Fruit fly (Drosophila melanogaster) whole organism, prepupa: ENCODE results near the gene CG3036.

Source experiments
- CG10631 ChIP-seq: fragments of 200-800 bp; sonication (Bioruptor generic); optimal IDR thresholded peaks from 2 replicates; lab custom pipeline; 2016; ENCODE audit warnings: missing biosample characterization, missing genetic modification characterization
- CG10669 ChIP-seq: fragments of 200-800 bp; sonication (Bioruptor generic); optimal IDR thresholded peaks from 3 replicates; lab custom pipeline; 2018; ENCODE audit warnings: missing biosample characterization, mild to moderate bottlenecking, missing genetic modification characterization, moderate library complexity
- CG11294 ChIP-seq: fragments of 200-800 bp; sonication (Bioruptor generic); IDR thresholded peaks from 2 replicates; pipeline ENCODE4 v1.3.6; 2022; ENCODE audit warnings: missing biosample characterization, missing genetic modification characterization
- CG11762 ChIP-seq: fragments of 200-800 bp; sonication (Bioruptor generic); optimal IDR thresholded peaks from 3 replicates; lab custom pipeline; 2016; ENCODE audit warnings: missing biosample characterization, missing genetic modification characterization; ENCODE audit not compliant: insufficient read depth
- CG11902 ChIP-seq: fragments of 200-800 bp; sonication (Bioruptor generic); optimal IDR thresholded peaks from 3 replicates; lab custom pipeline; 2016; ENCODE audit warnings: missing biosample characterization, missing genetic modification characterization
- CG15336 ChIP-seq: fragments of 200-800 bp; sonication (Bioruptor generic); IDR thresholded peaks from 2 replicates; pipeline ENCODE4 v1.3.6; 2022; ENCODE audit warnings: missing biosample characterization, missing genetic modification characterization
- CG1621 ChIP-seq: fragments of 200-800 bp; sonication (Bioruptor generic); optimal IDR thresholded peaks from 3 replicates; lab custom pipeline; 2018; ENCODE audit warnings: missing biosample characterization, mild to moderate bottlenecking, missing genetic modification characterization
- CG16779 ChIP-seq: fragments of 200-800 bp; sonication (Bioruptor generic); optimal IDR thresholded peaks from 3 replicates; lab custom pipeline; 2017; ENCODE audit warnings: missing biosample characterization, mild to moderate bottlenecking, missing genetic modification characterization
- CG3032 ChIP-seq: fragments of 200-800 bp; optimal IDR thresholded peaks from 2 replicates; lab custom pipeline; 2019; ENCODE audit warnings: missing biosample characterization, mild to moderate bottlenecking, missing genetic modification characterization, moderate library complexity
- CG31627 ChIP-seq: fragments of 200-800 bp; sonication (Bioruptor generic); optimal IDR thresholded peaks from 3 replicates; lab custom pipeline; 2016; ENCODE audit warnings: missing biosample characterization, missing genetic modification characterization
- CG32006 ChIP-seq: fragments of 200-800 bp; sonication (Bioruptor generic); optimal IDR thresholded peaks from 3 replicates; lab custom pipeline; 2017; ENCODE audit warnings: missing biosample characterization, mild to moderate bottlenecking, missing genetic modification characterization
- CG34406 ChIP-seq: fragments of 200-800 bp; sonication (Bioruptor generic); optimal IDR thresholded peaks from 3 replicates; lab custom pipeline; 2016; ENCODE audit warnings: missing biosample characterization, missing genetic modification characterization
- CG3919 ChIP-seq: fragments of 200-800 bp; sonication (Bioruptor generic); optimal IDR thresholded peaks from 3 replicates; lab custom pipeline; 2016; ENCODE audit warnings: missing biosample characterization, missing genetic modification characterization
- CG4318 ChIP-seq: fragments of 200-800 bp; sonication (Bioruptor generic); optimal IDR thresholded peaks from 3 replicates; lab custom pipeline; 2017; ENCODE audit warnings: missing biosample characterization, mild to moderate bottlenecking, missing genetic modification characterization
- CG6163 ChIP-seq: fragments of 200-800 bp; sonication (Bioruptor generic); IDR thresholded peaks from 3 replicates; pipeline ENCODE4 v1.3.6; 2022; ENCODE audit warnings: missing biosample characterization, missing genetic modification characterization
- CG6276 ChIP-seq: fragments of 200-800 bp; sonication (Bioruptor generic); optimal IDR thresholded peaks from 2 replicates; lab custom pipeline; 2017; ENCODE audit warnings: missing biosample characterization, mild to moderate bottlenecking, missing genetic modification characterization
- CG6808 ChIP-seq: fragments of 200-800 bp; sonication (Bioruptor generic); optimal IDR thresholded peaks from 3 replicates; lab custom pipeline; 2017; ENCODE audit warnings: missing biosample characterization, missing genetic modification characterization, mild to moderate bottlenecking, moderate library complexity, missing genetic modification reagents
- CG6854 ChIP-seq: fragments of 200-800 bp; sonication (Bioruptor generic); optimal IDR thresholded peaks from 2 replicates; lab custom pipeline; 2017; ENCODE audit warnings: missing biosample characterization, mild to moderate bottlenecking, missing genetic modification characterization
- CG7368 ChIP-seq: fragments of 200-800 bp; sonication (Bioruptor generic); optimal IDR thresholded peaks from 3 replicates; lab custom pipeline; 2016; ENCODE audit warnings: missing biosample characterization, missing genetic modification characterization
- CG8119 ChIP-seq: fragments of 200-800 bp; sonication (Bioruptor generic); IDR thresholded peaks from 3 replicates; pipeline ENCODE4 v1.3.6; 2022; ENCODE audit warnings: missing biosample characterization, missing genetic modification characterization
- CG8319 ChIP-seq: fragments of 200-800 bp; sonication (Bioruptor generic); optimal IDR thresholded peaks from 3 replicates; lab custom pipeline; 2016; ENCODE audit warnings: missing biosample characterization, missing genetic modification characterization
- CG8632 ChIP-seq: fragments of 200-800 bp; sonication (Bioruptor generic); optimal IDR thresholded peaks from 3 replicates; lab custom pipeline; 2016; ENCODE audit warnings: missing biosample characterization, missing genetic modification characterization
- CG9139 ChIP-seq: fragments of 200-800 bp; sonication (Bioruptor generic); optimal IDR thresholded peaks from 3 replicates; lab custom pipeline; 2017; ENCODE audit warnings: missing biosample characterization, mild to moderate bottlenecking, missing genetic modification characterization
- Eip75B ChIP-seq: fragments of 200-800 bp; sonication (Bioruptor generic); optimal IDR thresholded peaks from 3 replicates; lab custom pipeline; 2016; ENCODE audit warnings: missing biosample characterization, missing genetic modification characterization
- Eip78C ChIP-seq: fragments of 200-800 bp; sonication (Bioruptor generic); peaks from one replicate; lab custom pipeline; 2016; ENCODE audit warnings: missing biosample characterization, missing genetic modification characterization
- Eip93F ChIP-seq: fragments of 200-800 bp; sonication (Bioruptor generic); optimal IDR thresholded peaks from 2 replicates; lab custom pipeline; 2016; ENCODE audit warnings: missing biosample characterization, mild to moderate bottlenecking, missing genetic modification characterization
- Ets96B ChIP-seq: fragments of 200-800 bp; optimal IDR thresholded peaks from 2 replicates; lab custom pipeline; 2019; ENCODE audit warnings: missing biosample characterization, mild to moderate bottlenecking, missing genetic modification characterization, moderate library complexity
- Gug ChIP-seq: fragments of 200-800 bp; sonication (Bioruptor generic); IDR thresholded peaks from 2 replicates; pipeline ENCODE4 v1.3.6; 2022; ENCODE audit warnings: missing biosample characterization, missing genetic modification characterization
- Hr38 ChIP-seq: sonication (Bioruptor generic); optimal IDR thresholded peaks from 2 replicates; lab custom pipeline; 2016; ENCODE audit warnings: missing biosample characterization, missing genetic modification characterization
- Hr39 ChIP-seq: fragments of 200-800 bp; sonication (Bioruptor generic); optimal IDR thresholded peaks from 2 replicates; lab custom pipeline; 2016; ENCODE audit warnings: missing biosample characterization, missing genetic modification characterization
- Hr4 ChIP-seq: fragments of 200-800 bp; sonication (Bioruptor generic); optimal IDR thresholded peaks from 3 replicates; lab custom pipeline; 2016; ENCODE audit warnings: missing biosample characterization, missing genetic modification characterization
- Lpt ChIP-seq: fragments of 200-800 bp; sonication (Bioruptor generic); optimal IDR thresholded peaks from 3 replicates; lab custom pipeline; 2016; ENCODE audit warnings: missing biosample characterization, missing genetic modification characterization
- OdsH ChIP-seq: fragments of 200-800 bp; sonication (Bioruptor generic); optimal IDR thresholded peaks from 3 replicates; lab custom pipeline; 2016; ENCODE audit warnings: missing biosample characterization, missing genetic modification characterization
- Smox ChIP-seq: fragments of 200-800 bp; sonication (Bioruptor generic); optimal IDR thresholded peaks from 3 replicates; lab custom pipeline; 2016; ENCODE audit warnings: missing biosample characterization, missing genetic modification characterization
- Sox102F ChIP-seq: fragments of 200-800 bp; sonication (Bioruptor generic); optimal IDR thresholded peaks from 2 replicates; lab custom pipeline; 2016; ENCODE audit warnings: missing biosample characterization, mild to moderate bottlenecking, missing genetic modification characterization
- Sox14 ChIP-seq: fragments of 200-800 bp; sonication (Bioruptor generic); optimal IDR thresholded peaks from 3 replicates; lab custom pipeline; 2016; ENCODE audit warnings: missing biosample characterization, missing genetic modification characterization
- Sox15 ChIP-seq: fragments of 200-800 bp; sonication (Bioruptor generic); optimal IDR thresholded peaks from 3 replicates; lab custom pipeline; 2016; ENCODE audit warnings: missing biosample characterization, missing genetic modification characterization
- achi ChIP-seq: fragments of 200-800 bp; sonication (Bioruptor generic); optimal IDR thresholded peaks from 3 replicates; lab custom pipeline; 2016; ENCODE audit warnings: missing biosample characterization, missing genetic modification characterization
- cyc ChIP-seq: fragments of 200-800 bp; sonication (Bioruptor generic); optimal IDR thresholded peaks from 3 replicates; lab custom pipeline; 2016; ENCODE audit warnings: missing biosample characterization, missing genetic modification characterization
- dac ChIP-seq: fragments of 200-800 bp; sonication (Bioruptor generic); optimal IDR thresholded peaks from 2 replicates; lab custom pipeline; 2017; ENCODE audit warnings: missing biosample characterization, mild to moderate bottlenecking, missing genetic modification characterization
- dsx ChIP-seq: fragments of 200-800 bp; optimal IDR thresholded peaks from 3 replicates; lab custom pipeline; 2019; ENCODE audit warnings: missing biosample characterization, mild to moderate bottlenecking, missing genetic modification characterization, moderate library complexity; ENCODE audit not compliant: poor library complexity, severe bottlenecking
- eg ChIP-seq: fragments of 200-800 bp; sonication (Bioruptor generic); IDR thresholded peaks from 3 replicates; pipeline ENCODE4 v1.3.6; 2022; ENCODE audit warnings: missing biosample characterization, missing genetic modification characterization
- fd59A ChIP-seq: fragments of 200-800 bp; sonication (Bioruptor generic); optimal IDR thresholded peaks from 2 replicates; lab custom pipeline; 2017; ENCODE audit warnings: missing biosample characterization, mild to moderate bottlenecking, missing genetic modification characterization, missing genetic modification reagents
- fd85E ChIP-seq: fragments of 200-800 bp; sonication (Bioruptor generic); optimal IDR thresholded peaks from 3 replicates; lab custom pipeline; 2016; ENCODE audit warnings: missing biosample characterization, missing genetic modification characterization
- lz ChIP-seq: fragments of 200-800 bp; sonication (Bioruptor generic); optimal IDR thresholded peaks from 3 replicates; lab custom pipeline; 2016; ENCODE audit warnings: missing biosample characterization, missing genetic modification characterization
- net ChIP-seq: fragments of 200-800 bp; sonication (Bioruptor generic); optimal IDR thresholded peaks from 3 replicates; lab custom pipeline; 2016; ENCODE audit warnings: missing biosample characterization, missing genetic modification characterization
- pdm3 ChIP-seq: fragments of 200-800 bp; sonication (Bioruptor generic); optimal IDR thresholded peaks from 3 replicates; lab custom pipeline; 2016; ENCODE audit warnings: missing biosample characterization, missing genetic modification characterization
- salr ChIP-seq, 2 experiments: fragments of 200-800 bp; sonication (Bioruptor generic); optimal IDR thresholded peaks; 3 replicates each; lab custom pipeline; 2016 to 2018; ENCODE audit warnings: missing biosample characterization in 2 of 2, missing genetic modification characterization in 2 of 2, mild to moderate bottlenecking in 1 of 2
- spab ChIP-seq: fragments of 200-800 bp; sonication (Bioruptor generic); optimal IDR thresholded peaks from 2 replicates; lab custom pipeline; 2017; ENCODE audit warnings: missing biosample characterization, mild to moderate bottlenecking, missing genetic modification characterization, missing genetic modification reagents
- ss ChIP-seq, 2 experiments: fragments of 200-800 bp; sonication (Bioruptor generic); optimal IDR thresholded peaks; 2 replicates in 1 of 2; 3 replicates in 1 of 2; lab custom pipeline; 2017 to 2018; ENCODE audit warnings: mild to moderate bottlenecking in 2 of 2, missing biosample characterization in 2 of 2, missing genetic modification characterization in 2 of 2, moderate library complexity in 1 of 2
- topi ChIP-seq: fragments of 200-800 bp; sonication (Bioruptor generic); optimal IDR thresholded peaks from 3 replicates; lab custom pipeline; 2016; ENCODE audit warnings: missing biosample characterization, missing genetic modification characterization
- vri ChIP-seq: fragments of 200-800 bp; sonication (Bioruptor generic); optimal IDR thresholded peaks from 3 replicates; lab custom pipeline; 2016; ENCODE audit warnings: missing biosample characterization, mild to moderate bottlenecking, missing genetic modification characterization

CG3036 gene

dm6 chr2L:4891914-4892469, at the start of gene CG3036:
Gene CG3036, plus strand, starts transcription at chr2L:4892112.
- TF ChIP-seq Eip78C (GFP tag; lab: Kevin White, UChicago): peak; percentile 76
- peak; percentile 67 for TF ChIP-seq dsx (GFP tag; lab: Kevin White, UChicago)
- TF ChIP-seq CG32006: no peak
- TF ChIP-seq Hr39 (GFP tag; lab: Kevin White, UChicago): no peak
- TF ChIP-seq cyc (GFP tag; lab: Kevin White, UChicago): no peak
- no peak for TF ChIP-seq CG11294 (GFP tag; lab: Robert Waterston, UW)
- TF ChIP-seq CG6276 (GFP tag; lab: Kevin White, UChicago): no peak
- no peak for TF ChIP-seq CG11762 (GFP tag; lab: Kevin White, UChicago)
- TF ChIP-seq CG7368: peak; percentile 25
- peak; percentile 40 for TF ChIP-seq CG1621
- no peak for TF ChIP-seq Smox
- TF ChIP-seq CG31627: no peak
- no peak for TF ChIP-seq CG4318 (GFP tag; lab: Kevin White, UChicago)
- no peak for TF ChIP-seq CG8632 (GFP tag; lab: Kevin White, UChicago)
- TF ChIP-seq Eip75B (GFP tag; lab: Kevin White, UChicago): peak; percentile 46
- TF ChIP-seq Hr38: no peak
- no peak for TF ChIP-seq Hr4 (GFP tag; lab: Kevin White, UChicago)
- peak; percentile 41 for TF ChIP-seq net (GFP tag; lab: Kevin White, UChicago)
- TF ChIP-seq CG15336 (GFP tag; lab: Robert Waterston, UW): peak; percentile 46; the same call in 1 of the 2 replicates
- TF ChIP-seq Sox14 (GFP tag; lab: Kevin White, UChicago): no peak
- no peak for TF ChIP-seq fd85E (GFP tag; lab: Kevin White, UChicago)
- TF ChIP-seq CG6854 (GFP tag; lab: Kevin White, UChicago): peak; percentile 51
- no peak for TF ChIP-seq CG11902 (GFP tag; lab: Kevin White, UChicago)
- peak; percentile 47 for TF ChIP-seq CG9139 (GFP tag; lab: Kevin White, UChicago)
- TF ChIP-seq CG6808 (GFP tag; lab: Kevin White, UChicago): no peak
- peak; percentile 43; the same call in 1 of the 3 replicates for TF ChIP-seq CG8119 (GFP tag; lab: Robert Waterston, UW)
- no peak for TF ChIP-seq achi (GFP tag; lab: Kevin White, UChicago)
- no peak for TF ChIP-seq Sox15
- TF ChIP-seq OdsH (GFP tag; lab: Kevin White, UChicago): no peak
- TF ChIP-seq dac (GFP tag; lab: Kevin White, UChicago): no peak
- TF ChIP-seq spab (GFP tag; lab: Kevin White, UChicago): no peak
- TF ChIP-seq eg (GFP tag; lab: Robert Waterston, UW): peak; percentile 38; the same call in 2 of the 3 replicates
- TF ChIP-seq CG34406 (GFP tag; lab: Kevin White, UChicago): no peak
- peak; percentile 68 for TF ChIP-seq CG3919
- no peak for TF ChIP-seq pdm3 (GFP tag; lab: Kevin White, UChicago)
- TF ChIP-seq Ets96B (tag; lab: Kevin White, UChicago): peak; percentile 11
- peak; percentile 1 for TF ChIP-seq CG16779 (tag; lab: Kevin White, UChicago)
- no peak for TF ChIP-seq CG8319 (GFP tag; lab: Kevin White, UChicago)
- no peak for TF ChIP-seq CG3032 (tag; lab: Kevin White, UChicago)
- TF ChIP-seq vri (GFP tag; lab: Kevin White, UChicago): peak; percentile 28
- TF ChIP-seq lz: no peak
- TF ChIP-seq fd59A (GFP tag; lab: Kevin White, UChicago): no peak
- TF ChIP-seq ss (GFP tag; optimal IDR thresholded peaks at IDR 0.05; lab: Kevin White, UChicago): peak; percentile 14 to 24
- TF ChIP-seq Sox102F: no peak
- TF ChIP-seq Lpt (GFP tag; lab: Kevin White, UChicago): no peak
- TF ChIP-seq Eip93F (GFP tag; lab: Kevin White, UChicago): no peak
- no peak for TF ChIP-seq Gug (GFP tag; lab: Robert Waterston, UW)
- TF ChIP-seq CG6163 (GFP tag; lab: Robert Waterston, UW): peak; percentile 67
- no peak for TF ChIP-seq CG10631
- TF ChIP-seq CG10669 (GFP tag; lab: Kevin White, UChicago): no peak
- TF ChIP-seq topi (GFP tag; lab: Kevin White, UChicago): peak; percentile 37
- TF ChIP-seq salr (GFP tag; optimal IDR thresholded peaks at IDR 0.05; lab: Kevin White, UChicago): no peak
